Fruit fly (Drosophila melanogaster): Measurements from ENCODE around the gene CG5397.
A peak's percentile ranks its signal among the peaks of the same experiment; 100 is the strongest.

CG5397 gene

dm6 chr2L:1214465-1214864 lies 25.4 kb upstream of the CG5397 start (continued):
- TF ChIP-seq CG14014 (GFP tag; IDR thresholded peaks at IDR 0.05) (0 out of 2 replicates have a peak, but pooled peaks have one; percentile 13), CG12391 (tag; optimal IDR thresholded peaks at IDR 0.05) (peak; percentile 39), CG32772 (GFP tag; IDR thresholded peaks at IDR 0.05) (peak; percentile 34; the same call in 1 of the 2 replicates), CG17568 (GFP tag; optimal IDR thresholded peaks at IDR 0.05) (no peak), CG3995 (GFP tag; optimal IDR thresholded peaks at IDR 0.05) (no peak), C15 (GFP tag; IDR thresholded peaks at IDR 0.05) (0 out of 3 replicates have a peak, but pooled peaks have one; percentile 28), danr (GFP tag; IDR thresholded peaks at IDR 0.05) (no peak), wor (GFP tag; IDR thresholded peaks at IDR 0.05) (0 out of 2 replicates have a peak, but pooled peaks have one; percentile 17), btn (GFP tag; optimal IDR thresholded peaks at IDR 0.05) (no peak), tap (tag; optimal IDR thresholded peaks at IDR 0.05) (peak; percentile 20), CG4360 (GFP tag; IDR thresholded peaks at IDR 0.05) (no peak), sima (GFP tag; optimal IDR thresholded peaks at IDR 0.05) (no peak), CG11723 (GFP tag; optimal IDR thresholded peaks at IDR 0.05) (no peak), hb (GFP tag; IDR thresholded peaks at IDR 0.05; ENCODE audit: partially characterized antibody) (no peak), CG7987 (GFP tag; optimal IDR thresholded peaks at IDR 0.05) (no peak), Xrp1 (GFP tag; IDR thresholded peaks at IDR 0.05) (peak; percentile 78), CG31224 (GFP tag; IDR thresholded peaks at IDR 0.05) (no peak), yki (optimal IDR thresholded peaks at IDR 0.05) (no peak), CG13123 (GFP tag; optimal IDR thresholded peaks at IDR 0.05) (no peak), salm (tag; optimal IDR thresholded peaks at IDR 0.05) (no peak), CG2712 (tag; optimal IDR thresholded peaks at IDR 0.05) (peak; percentile 58), CG3163 (GFP tag; optimal IDR thresholded peaks at IDR 0.05) (no peak), cg (GFP tag; optimal IDR thresholded peaks at IDR 0.05) (no peak), CG4730 (GFP tag; IDR thresholded peaks at IDR 0.05) (peak; percentile 30; the same call in 1 of the 2 replicates), Oaz (GFP tag; IDR thresholded peaks at IDR 0.05) (no peak; the same call in 1 of the 2 replicates), so (GFP tag; IDR thresholded peaks at IDR 0.05) (0 out of 3 replicates have a peak, but pooled peaks have one; percentile 22), sr (GFP tag; IDR thresholded peaks at IDR 0.05) (no peak), TFAM (GFP tag; optimal IDR thresholded peaks at IDR 0.05) (no peak), ato (GFP tag; IDR thresholded peaks at IDR 0.05; ENCODE audit: partially characterized antibody) (no peak), Dp (GFP tag; optimal IDR thresholded peaks at IDR 0.05) (no peak), CG3281 (GFP tag; optimal IDR thresholded peaks at IDR 0.05) (peak; percentile 22), CG31388 (GFP tag; optimal IDR thresholded peaks at IDR 0.05) (no peak), Atf-2 (GFP tag; optimal IDR thresholded peaks at IDR 0.05) (no peak), pan (optimal IDR thresholded peaks at IDR 0.05) (no peak), pan (GFP tag; optimal IDR thresholded peaks at IDR 0.05 in 1 of 2, IDR thresholded peaks at IDR 0.05 in 1 of 2) (peak in 1 of 2 experiments; percentile 69), CTCF (GFP tag; optimal IDR thresholded peaks at IDR 0.05) (no peak), Ssrp (tag; optimal IDR thresholded peaks at IDR 0.05) (peak; percentile 19), slou (GFP tag; optimal IDR thresholded peaks at IDR 0.05) (no peak), HHEX (GFP tag; optimal IDR thresholded peaks at IDR 0.05) (peak; percentile 14), CG8281 (tag; optimal IDR thresholded peaks at IDR 0.05) (no peak), sens (GFP tag) (peak; percentile 82), CG7271 (tag; optimal IDR thresholded peaks at IDR 0.05) (no peak), ken (GFP tag; IDR thresholded peaks at IDR 0.05) (0 out of 3 replicates have a peak, but pooled peaks have one; percentile 46), CG7357 (GFP tag; IDR thresholded peaks at IDR 0.05) (no peak), CG4820 (GFP tag; optimal IDR thresholded peaks at IDR 0.05) (peak; percentile 31), bab2 (GFP tag; optimal IDR thresholded peaks at IDR 0.05) (peak; percentile 19), wdn (GFP tag; IDR thresholded peaks at IDR 0.05) (0 out of 2 replicates have a peak, but pooled peaks have one; percentile 25), Opbp (GFP tag; IDR thresholded peaks at IDR 0.05; ENCODE audit: partially characterized antibody) (no peak), CG8089 (GFP tag; optimal IDR thresholded peaks at IDR 0.05) (no peak), Dip2 (GFP tag; IDR thresholded peaks at IDR 0.05) (no peak), Asciz (GFP tag; optimal IDR thresholded peaks at IDR 0.05) (no peak), CG15696 (tag; optimal IDR thresholded peaks at IDR 0.05) (no peak), Six4 (GFP tag; optimal IDR thresholded peaks at IDR 0.05) (peak; percentile 26)
